Worm (Caenorhabditis elegans): ENCODE measurements around the gene C23H4.8.

The C23H4.8 gene

DNA sequence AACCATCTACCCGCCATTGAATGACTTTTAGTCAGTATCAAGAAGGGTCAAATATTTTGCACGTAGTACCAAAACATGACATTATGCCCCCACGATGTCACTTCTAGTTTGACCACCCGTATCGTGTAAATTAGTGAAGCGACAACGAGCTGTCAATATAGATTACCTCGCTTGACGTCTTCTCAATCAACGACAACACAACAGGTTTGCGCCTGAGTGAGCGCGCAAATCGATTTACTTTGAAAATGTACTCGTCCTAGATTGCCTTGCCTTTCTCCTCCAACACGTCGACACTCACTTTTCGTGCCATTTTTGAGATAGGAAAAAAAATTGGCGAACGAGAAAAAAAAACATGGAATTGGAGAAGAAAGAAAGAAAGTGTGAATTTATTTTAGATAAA, 36.4 kb upstream of the C23H4.8 start:
- TF ChIP-seq crh-2 (tag; optimal IDR thresholded peaks at IDR 0.05) (peak; percentile 42), peb-1 (tag; optimal IDR thresholded peaks at IDR 0.05) (no peak), sma-9 (GFP tag; optimal IDR thresholded peaks at IDR 0.05) (peak; percentile 73), sma-9 (tag; optimal IDR thresholded peaks at IDR 0.05) (no peak), nhr-25 (tag; optimal IDR thresholded peaks at IDR 0.05) (peak; percentile 91), mdl-1 (tag; optimal IDR thresholded peaks at IDR 0.05) (peak in 1 of 2 experiments; percentile 18), F13H6.1 (tag; optimal IDR thresholded peaks at IDR 0.05) (peak; percentile 40), sem-4 (tag; optimal IDR thresholded peaks at IDR 0.05) (peak; percentile 35), C34F6.9 (tag; optimal IDR thresholded peaks at IDR 0.05) (peak; percentile 43), ama-1 (optimal IDR thresholded peaks at IDR 0.05) (no peak), elt-1 (tag; optimal IDR thresholded peaks at IDR 0.05) (no peak), ceh-16 (tag; optimal IDR thresholded peaks at IDR 0.05) (peak; percentile 62), nhr-129 (tag; optimal IDR thresholded peaks at IDR 0.05) (peak; percentile 66), aly-2 (tag; optimal IDR thresholded peaks at IDR 0.05) (no peak), sma-3 (GFP tag; optimal IDR thresholded peaks at IDR 0.05) (peak; percentile 44), nhr-237 (tag; optimal IDR thresholded peaks at IDR 0.05) (no peak), nhr-21 (tag; optimal IDR thresholded peaks at IDR 0.05) (peak; percentile 60), gmeb-1 (tag; optimal IDR thresholded peaks at IDR 0.05) (peak; percentile 8), blmp-1 (tag; optimal IDR thresholded peaks at IDR 0.05; ENCODE audit: insufficient read depth) (peak; percentile 67)

- TF ChIP-seq nhr-21 (tag; optimal IDR thresholded peaks at IDR 0.05) (no peak), sma-9 (GFP tag; optimal IDR thresholded peaks at IDR 0.05) (peak; percentile 10), sma-9 (tag; optimal IDR thresholded peaks at IDR 0.05) (no peak)
Observed at ce11 chrX:12181606-12182005, 35.4 kb upstream of the C23H4.8 start.

- TF ChIP-seq sma-9 (GFP tag; optimal IDR thresholded peaks at IDR 0.05) (peak; percentile 2), sma-9 (tag; optimal IDR thresholded peaks at IDR 0.05) (no peak), skn-1 (tag; optimal IDR thresholded peaks at IDR 0.05) (no peak), zag-1 (tag; optimal IDR thresholded peaks at IDR 0.05) (peak; percentile 47), nhr-129 (tag; optimal IDR thresholded peaks at IDR 0.05) (peak; percentile 36), sem-4 (tag; optimal IDR thresholded peaks at IDR 0.05) (peak; percentile 60), unc-62 (GFP tag; optimal IDR thresholded peaks at IDR 0.05) (peak; percentile 14), lin-11 (tag; optimal IDR thresholded peaks at IDR 0.05) (no peak), unc-55 (GFP tag; optimal IDR thresholded peaks at IDR 0.05) (peak; percentile 40)
Observed at ce11 chrX:12182684-12183477, 34.2 kb upstream of the C23H4.8 start.

DNA sequence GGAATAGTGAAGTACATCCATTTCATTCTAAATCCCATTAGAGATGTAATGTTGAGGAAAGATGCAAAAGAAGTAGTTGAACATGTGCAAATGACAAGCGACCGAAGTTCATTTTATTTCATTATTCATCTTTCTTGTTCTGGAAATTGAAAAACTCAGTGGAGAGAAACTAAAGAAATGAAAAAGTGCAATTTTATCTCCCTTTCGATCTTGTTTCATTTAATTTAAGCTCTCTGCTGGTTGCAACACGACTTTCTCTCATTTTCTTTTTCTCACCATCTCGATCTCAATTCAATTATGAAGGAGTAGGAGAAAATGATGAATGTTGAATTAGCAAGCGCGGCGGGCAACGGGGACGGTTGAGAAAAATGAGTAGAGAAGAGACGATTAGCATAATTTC, 32.6 kb upstream of the C23H4.8 start:
- TF ChIP-seq C34F6.9 (tag; optimal IDR thresholded peaks at IDR 0.05) (peak; percentile 31), nhr-10 (tag; optimal IDR thresholded peaks at IDR 0.05) (no peak), F13H6.1 (tag; optimal IDR thresholded peaks at IDR 0.05) (no peak), blmp-1 (tag; optimal IDR thresholded peaks at IDR 0.05; ENCODE audit: insufficient read depth) (no peak), mdl-1 (tag; optimal IDR thresholded peaks at IDR 0.05) (no peak), ZK546.5 (tag; optimal IDR thresholded peaks at IDR 0.05) (no peak), ama-1 (optimal IDR thresholded peaks at IDR 0.05) (no peak), dmd-4 (tag; optimal IDR thresholded peaks at IDR 0.05) (no peak), nhr-129 (tag; optimal IDR thresholded peaks at IDR 0.05) (peak; percentile 1), nhr-77 (tag; optimal IDR thresholded peaks at IDR 0.05) (no peak), sem-4 (tag; optimal IDR thresholded peaks at IDR 0.05) (peak; percentile 60), egl-27 (tag; optimal IDR thresholded peaks at IDR 0.05) (peak; percentile 19), lin-39 (tag; optimal IDR thresholded peaks at IDR 0.05) (no peak), lin-11 (tag; optimal IDR thresholded peaks at IDR 0.05) (no peak), skn-1 (tag; optimal IDR thresholded peaks at IDR 0.05) (no peak), ceh-82 (tag; optimal IDR thresholded peaks at IDR 0.05) (no peak), sma-3 (GFP tag; optimal IDR thresholded peaks at IDR 0.05) (no peak), alr-1 (tag; optimal IDR thresholded peaks at IDR 0.05) (no peak), unc-62 (GFP tag; optimal IDR thresholded peaks at IDR 0.05) (no peak), nhr-21 (tag; optimal IDR thresholded peaks at IDR 0.05) (no peak), lin-13 (GFP tag; optimal IDR thresholded peaks at IDR 0.05) (no peak), unc-55 (GFP tag; optimal IDR thresholded peaks at IDR 0.05) (peak; percentile 58), zag-1 (tag; optimal IDR thresholded peaks at IDR 0.05) (no peak), mbf-1 (tag; optimal IDR thresholded peaks at IDR 0.05) (no peak), ztf-11 (tag; optimal IDR thresholded peaks at IDR 0.05) (no peak), ztf-4 (tag; optimal IDR thresholded peaks at IDR 0.05) (no peak), nhr-25 (tag; optimal IDR thresholded peaks at IDR 0.05) (no peak), unc-39 (tag; optimal IDR thresholded peaks at IDR 0.05) (no peak), nhr-6 (tag; optimal IDR thresholded peaks at IDR 0.05) (no peak), R02D3.7 (tag; optimal IDR thresholded peaks at IDR 0.05) (no peak), snpc-4 (tag; optimal IDR thresholded peaks at IDR 0.05) (no peak), elt-3 (tag; optimal IDR thresholded peaks at IDR 0.05) (no peak), elt-1 (tag; optimal IDR thresholded peaks at IDR 0.05) (no peak), nhr-237 (tag; optimal IDR thresholded peaks at IDR 0.05) (no peak), crh-2 (tag; optimal IDR thresholded peaks at IDR 0.05) (peak; percentile 36), fos-1 (tag; optimal IDR thresholded peaks at IDR 0.05) (no peak), lsy-2 (tag; optimal IDR thresholded peaks at IDR 0.05) (peak in 1 of 2 experiments; percentile 42), aly-2 (tag; optimal IDR thresholded peaks at IDR 0.05) (no peak), gmeb-1 (tag; optimal IDR thresholded peaks at IDR 0.05) (no peak), ceh-16 (tag; optimal IDR thresholded peaks at IDR 0.05) (no peak)
